Fruit fly (Drosophila melanogaster) whole organism, wandering third instar larva: ENCODE measurements around the gene CG13252.
A peak's percentile ranks its signal among the peaks of the same experiment; 100 is the strongest.

ENCODE experiments used
- Abd-B ChIP-seq: fragments of >200 bp; optimal IDR thresholded peaks from 2 replicates; lab custom pipeline; 2017; ENCODE audit warnings: missing biosample characterization, missing genetic modification characterization
- CrebA ChIP-seq: fragments of 200-800 bp; sonication (Bioruptor generic); optimal IDR thresholded peaks from 2 replicates; lab custom pipeline; 2016; ENCODE audit warnings: missing biosample characterization, mild to moderate bottlenecking, missing genetic modification characterization, borderline replicate concordance
- Dfd ChIP-seq: fragments of >200 bp; optimal IDR thresholded peaks from 2 replicates; lab custom pipeline; 2017; ENCODE audit warnings: missing biosample characterization, missing genetic modification characterization
- Dif ChIP-seq: fragments of 200-275, 200-300 bp; sonication (Bioruptor generic); optimal IDR thresholded peaks from 2 replicates; lab custom pipeline; 2018; ENCODE audit warnings: missing biosample characterization, missing genetic modification characterization; ENCODE audit not compliant: partially characterized antibody
- GATAd ChIP-seq: sonication (Bioruptor generic); optimal IDR thresholded peaks from 2 replicates; lab custom pipeline; 2016; ENCODE audit warnings: missing biosample characterization, missing genetic modification characterization
- HLH106 ChIP-seq: fragments of 200-800 bp; optimal IDR thresholded peaks from 3 replicates; lab custom pipeline; 2019; ENCODE audit warnings: missing biosample characterization, mild to moderate bottlenecking, missing genetic modification characterization, moderate library complexity
- Hnf4 ChIP-seq: fragments of 200-800 bp; sonication (Bioruptor generic); optimal IDR thresholded peaks from 2 replicates; lab custom pipeline; 2016; ENCODE audit warnings: missing biosample characterization, mild to moderate bottlenecking, missing genetic modification characterization
- Hr78 ChIP-seq: fragments of >200 bp; optimal IDR thresholded peaks from 2 replicates; lab custom pipeline; 2017; ENCODE audit warnings: missing biosample characterization, missing genetic modification characterization
- Hr83 ChIP-seq: fragments of 200-300 bp; sonication (Bioruptor generic); optimal IDR thresholded peaks from 2 replicates; lab custom pipeline; 2016; ENCODE audit warnings: missing biosample characterization, mild to moderate bottlenecking, missing genetic modification characterization, moderate library complexity; ENCODE audit not compliant: poor library complexity, severe bottlenecking
- Mio ChIP-seq: sonication (Bioruptor generic); optimal IDR thresholded peaks from 2 replicates; lab custom pipeline; 2016; ENCODE audit warnings: missing biosample characterization, missing genetic modification characterization
- Myc ChIP-seq: fragments of >200 bp; optimal IDR thresholded peaks from 2 replicates; lab custom pipeline; 2017
- N ChIP-seq: fragments of >200 bp; optimal IDR thresholded peaks from 2 replicates; lab custom pipeline; 2018; ENCODE audit warnings: missing biosample characterization, missing external identifiers, missing genetic modification characterization
- Rel ChIP-seq, 2 experiments: fragments of 200-800 bp; sonication (Bioruptor generic) in 1 of 2; optimal IDR thresholded peaks; 2 replicates in 1 of 2; 3 replicates in 1 of 2; lab custom pipeline; 2016 to 2019; ENCODE audit warnings: mild to moderate bottlenecking in 2 of 2, missing biosample characterization in 2 of 2, missing genetic modification characterization in 2 of 2, moderate library complexity in 1 of 2
- Sp1 ChIP-seq: fragments of 200-800 bp; sonication (Bioruptor generic); optimal IDR thresholded peaks from 3 replicates; lab custom pipeline; 2019; ENCODE audit warnings: missing biosample characterization, mild to moderate bottlenecking, missing genetic modification characterization, moderate library complexity
- Vsx2 ChIP-seq: fragments of 200-300, 225-300 bp; sonication (Bioruptor generic); optimal IDR thresholded peaks from 2 replicates; lab custom pipeline; 2018; ENCODE audit warnings: missing biosample characterization, missing genetic modification characterization; ENCODE audit not compliant: partially characterized antibody
- br ChIP-seq: fragments of 200-800 bp; sonication (Bioruptor generic); optimal IDR thresholded peaks from 2 replicates; lab custom pipeline; 2016; ENCODE audit warnings: missing biosample characterization, missing genetic modification characterization
- brk ChIP-seq: fragments of 200-800 bp; sonication (Bioruptor generic); optimal IDR thresholded peaks from 2 replicates; lab custom pipeline; 2016; ENCODE audit warnings: missing biosample characterization, mild to moderate bottlenecking, missing genetic modification characterization
- dl ChIP-seq, 2 experiments: fragments of 175-275, 200-275 bp in 1 of 2; fragments of 200-275 bp in 1 of 2; sonication (Bioruptor generic); optimal IDR thresholded peaks; lab custom pipeline; 2018; ENCODE audit warnings: mild to moderate bottlenecking in 2 of 2, missing biosample characterization in 2 of 2, missing genetic modification characterization in 2 of 2, moderate library complexity in 2 of 2; ENCODE audit not compliant: partially characterized antibody in 2 of 2, insufficient read depth in 1 of 2
- dmrt93B ChIP-seq: fragments of 200-800 bp; sonication (Bioruptor generic); optimal IDR thresholded peaks from 2 replicates; lab custom pipeline; 2018; ENCODE audit warnings: missing biosample characterization, mild to moderate bottlenecking, missing genetic modification characterization
- dsf ChIP-seq: sonication (Bioruptor generic); optimal IDR thresholded peaks from 2 replicates; lab custom pipeline; 2016; ENCODE audit warnings: missing biosample characterization, missing genetic modification characterization, borderline replicate concordance
- ey ChIP-seq: fragments of 200-800 bp; sonication (Bioruptor generic); optimal IDR thresholded peaks from 2 replicates; lab custom pipeline; 2016; ENCODE audit warnings: missing biosample characterization, missing genetic modification characterization
- foxo ChIP-seq, 2 experiments: fragments of 200-800 bp; sonication (Bioruptor generic); optimal IDR thresholded peaks; 2 replicates in 1 of 2; 3 replicates in 1 of 2; lab custom pipeline; 2016 to 2017; ENCODE audit warnings: missing biosample characterization in 2 of 2, missing genetic modification characterization in 2 of 2
- fru ChIP-seq: fragments of 200-800 bp; sonication (Bioruptor generic); optimal IDR thresholded peaks from 3 replicates; lab custom pipeline; 2016; ENCODE audit warnings: missing biosample characterization, mild to moderate bottlenecking, missing genetic modification characterization
- h ChIP-seq: fragments of 200-800 bp; sonication (Bioruptor generic); optimal IDR thresholded peaks from 3 replicates; lab custom pipeline; 2016; ENCODE audit warnings: missing biosample characterization, mild to moderate bottlenecking, missing genetic modification characterization
- pan ChIP-seq: fragments of >200 bp; optimal IDR thresholded peaks from 2 replicates; lab custom pipeline; 2017
- psq ChIP-seq: fragments of 200-800 bp; sonication (Bioruptor generic); optimal IDR thresholded peaks from 3 replicates; lab custom pipeline; 2017; ENCODE audit warnings: missing biosample characterization, mild to moderate bottlenecking, missing genetic modification characterization, moderate library complexity
- rgr ChIP-seq: fragments of 200-800 bp; sonication (Bioruptor generic); optimal IDR thresholded peaks from 3 replicates; lab custom pipeline; 2016; ENCODE audit warnings: missing biosample characterization, mild to moderate bottlenecking, missing genetic modification characterization
- sage ChIP-seq: fragments of 200-800 bp; sonication (Bioruptor generic); optimal IDR thresholded peaks from 2 replicates; lab custom pipeline; 2016; ENCODE audit warnings: missing biosample characterization, mild to moderate bottlenecking, missing genetic modification characterization
- sv ChIP-seq: fragments of 200-800 bp; sonication (Bioruptor generic); optimal IDR thresholded peaks from 3 replicates; lab custom pipeline; 2016; ENCODE audit warnings: missing biosample characterization, missing genetic modification characterization
- tai ChIP-seq: sonication (Bioruptor generic); optimal IDR thresholded peaks from 2 replicates; lab custom pipeline; 2016; ENCODE audit warnings: missing biosample characterization, missing genetic modification characterization

The CG13252 gene

DNA sequence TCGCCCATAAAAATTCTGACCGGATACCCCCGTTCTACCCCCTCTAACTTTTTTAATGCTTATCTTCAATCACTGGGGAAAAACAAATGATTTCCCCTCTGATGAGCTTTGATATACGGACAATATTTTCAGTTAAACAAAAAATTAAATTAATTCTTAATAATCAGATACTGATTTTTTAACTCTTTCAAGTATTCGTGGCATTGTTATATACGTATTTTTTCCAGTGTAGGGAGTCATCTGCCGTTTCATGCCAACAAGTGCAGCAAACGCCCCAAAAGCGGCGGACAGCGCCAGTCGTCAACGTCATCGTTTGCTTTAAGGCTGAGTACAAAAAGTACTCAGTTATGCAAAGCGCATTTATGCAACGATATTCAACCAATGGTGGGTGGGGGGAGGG, 29.7 kb upstream of the CG13252 start:
- no peak for TF ChIP-seq Abd-B (GFP tag; lab: Kevin White, UChicago)
- no peak for TF ChIP-seq Sp1 (GFP tag; lab: Kevin White, UChicago)
- TF ChIP-seq dl (GFP tag; optimal IDR thresholded peaks at IDR 0.05; lab: Kevin White, UChicago; ENCODE audit: insufficient read depth in 1 of 2, partially characterized antibody in 2 of 2): no peak
- no peak for TF ChIP-seq Mio (GFP tag; lab: Kevin White, UChicago)
- no peak for TF ChIP-seq HLH106 (tag; lab: Kevin White, UChicago)
- TF ChIP-seq Hr78 (GFP tag; lab: Kevin White, UChicago): no peak
- TF ChIP-seq GATAd (GFP tag; lab: Kevin White, UChicago): no peak
- no peak for TF ChIP-seq psq (GFP tag; lab: Kevin White, UChicago)
- TF ChIP-seq Hnf4: no peak
- TF ChIP-seq dmrt93B (GFP tag; lab: Kevin White, UChicago): no peak
- no peak for TF ChIP-seq brk (GFP tag; lab: Kevin White, UChicago)
- TF ChIP-seq Dfd (GFP tag; lab: Kevin White, UChicago): no peak

DNA sequence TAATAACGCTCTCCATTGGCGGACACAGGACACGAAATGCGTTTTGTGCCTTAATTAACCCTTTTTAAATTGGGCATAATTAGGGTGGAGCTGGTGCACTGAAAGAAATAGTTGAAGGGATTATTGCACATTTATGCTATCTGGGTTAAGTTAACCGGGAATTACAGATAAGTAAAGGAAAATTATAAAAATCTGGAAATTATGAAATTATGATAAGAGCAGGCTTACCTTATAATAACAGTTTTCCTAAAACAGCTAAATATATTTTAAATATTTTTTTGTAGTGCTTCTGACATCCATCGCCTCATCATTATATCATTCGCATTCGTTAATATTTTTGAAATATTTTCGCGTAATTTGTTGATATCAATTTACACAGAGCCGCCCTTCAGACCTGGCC, 23.2 kb upstream of the CG13252 start:
- TF ChIP-seq Dfd (GFP tag; lab: Kevin White, UChicago) (no peak), foxo (GFP tag; optimal IDR thresholded peaks at IDR 0.05; lab: Kevin White, UChicago) (peak in 1 of 2 experiments; percentile 11), CrebA (GFP tag; lab: Kevin White, UChicago) (no peak)

DNA sequence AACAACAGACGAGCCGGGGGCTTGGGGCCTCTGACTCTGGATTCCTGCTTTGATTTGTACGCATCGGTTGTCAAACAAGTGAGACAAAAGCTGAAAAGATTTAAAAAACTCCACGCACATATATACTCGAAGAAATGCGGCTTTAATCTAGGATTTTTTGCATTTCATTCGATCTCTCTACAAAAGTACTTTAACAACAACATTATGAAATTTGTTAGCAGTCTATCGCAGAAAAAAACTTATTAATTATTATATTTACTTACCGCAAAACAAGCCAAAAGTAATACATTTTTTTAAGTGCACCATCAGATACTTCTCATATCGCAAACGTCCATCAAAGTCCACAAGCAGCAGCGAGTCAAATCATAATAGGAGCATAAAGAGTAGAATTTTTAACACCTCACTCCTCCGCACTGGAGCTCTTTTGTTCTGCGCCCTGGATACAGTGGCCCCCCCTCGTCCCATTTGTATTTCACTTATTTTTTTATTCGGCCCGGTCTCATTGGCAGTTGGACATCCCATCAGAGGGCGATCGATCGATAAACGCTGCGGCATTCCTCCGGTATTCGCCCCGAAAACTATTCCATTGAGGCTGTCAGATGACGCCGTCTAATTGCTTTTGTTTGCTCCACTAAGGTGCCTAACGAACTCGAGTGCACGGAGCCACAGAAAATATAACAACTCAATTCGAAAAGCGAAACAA, 19.8 kb upstream of the CG13252 start:
- TF ChIP-seq Hnf4 (no peak), CrebA (GFP tag; lab: Kevin White, UChicago) (no peak), dsf (no peak), Mio (GFP tag; lab: Kevin White, UChicago) (no peak), pan (no peak), psq (GFP tag; lab: Kevin White, UChicago) (no peak), foxo (GFP tag; optimal IDR thresholded peaks at IDR 0.05; lab: Kevin White, UChicago) (no peak), brk (GFP tag; lab: Kevin White, UChicago) (no peak), Sp1 (GFP tag; lab: Kevin White, UChicago) (no peak), tai (no peak), dl (GFP tag; optimal IDR thresholded peaks at IDR 0.05; lab: Kevin White, UChicago; ENCODE audit: insufficient read depth in 1 of 2, partially characterized antibody in 2 of 2) (no peak), ey (GFP tag; lab: Kevin White, UChicago) (no peak), Dif (GFP tag; lab: Kevin White, UChicago) (no peak), Rel (GFP tag; optimal IDR thresholded peaks at IDR 0.05; lab: Kevin White, UChicago) (no peak), Rel (tag; optimal IDR thresholded peaks at IDR 0.05; lab: Kevin White, UChicago) (no peak), fru (GFP tag; lab: Kevin White, UChicago) (no peak)
- TF ChIP-seq, all 38 proteins: peak for 0

DNA sequence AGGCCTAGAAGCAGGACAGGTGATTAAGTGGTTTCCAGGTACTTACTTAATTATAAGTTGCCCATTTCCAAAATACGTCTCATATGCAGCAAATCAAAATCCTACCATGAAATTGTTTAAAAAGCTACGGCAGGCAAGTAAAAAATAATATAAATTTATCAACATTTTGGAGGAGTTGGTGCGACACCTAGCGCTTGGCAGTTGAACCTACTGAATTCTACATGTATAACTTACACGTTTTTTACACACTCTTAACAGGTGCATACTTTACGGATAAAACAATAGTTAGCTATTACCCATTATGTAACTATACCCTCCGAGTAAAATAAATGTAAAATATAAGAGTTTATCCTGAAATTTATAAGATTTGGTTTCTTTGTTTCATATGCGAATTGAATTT, 19.0 kb upstream of the CG13252 start:
- peak; percentile 25 for TF ChIP-seq h (GFP tag; lab: Kevin White, UChicago)
- TF ChIP-seq rgr (GFP tag; lab: Kevin White, UChicago): no peak
- peak; percentile 72 for TF ChIP-seq Myc
- peak; percentile 59 for TF ChIP-seq sv (GFP tag; lab: Kevin White, UChicago)
- peak; percentile 13 for TF ChIP-seq Vsx2 (GFP tag; lab: Kevin White, UChicago)

DNA sequence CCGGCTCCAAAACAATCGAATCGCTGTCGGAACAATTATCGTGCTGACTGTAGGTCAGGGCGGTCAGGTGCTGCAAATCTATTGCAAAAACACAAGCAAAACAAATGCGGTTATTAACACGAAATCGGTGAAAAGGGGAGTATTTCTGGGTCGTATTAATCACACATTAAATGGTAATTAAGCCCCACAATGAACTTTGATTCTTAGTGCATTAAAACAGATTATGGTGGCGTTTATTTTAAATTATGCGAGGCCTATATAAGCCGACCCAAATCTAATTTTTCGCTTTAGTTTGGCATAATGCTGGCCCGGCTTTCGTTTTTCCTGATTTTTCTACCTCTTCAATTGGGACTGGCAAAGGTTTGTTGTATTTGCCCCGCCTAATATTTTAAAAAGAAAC, 16.6 kb upstream of the CG13252 start, which contains the start of gene CG34260:
Gene CG34260 (plus strand): TSS at position 301 of the 400 bp plus-strand sequence.
- TF ChIP-seq dl (GFP tag; optimal IDR thresholded peaks at IDR 0.05; lab: Kevin White, UChicago; ENCODE audit: insufficient read depth in 1 of 2, partially characterized antibody in 2 of 2): no peak
- TF ChIP-seq, all 38 proteins: peak for 0

DNA sequence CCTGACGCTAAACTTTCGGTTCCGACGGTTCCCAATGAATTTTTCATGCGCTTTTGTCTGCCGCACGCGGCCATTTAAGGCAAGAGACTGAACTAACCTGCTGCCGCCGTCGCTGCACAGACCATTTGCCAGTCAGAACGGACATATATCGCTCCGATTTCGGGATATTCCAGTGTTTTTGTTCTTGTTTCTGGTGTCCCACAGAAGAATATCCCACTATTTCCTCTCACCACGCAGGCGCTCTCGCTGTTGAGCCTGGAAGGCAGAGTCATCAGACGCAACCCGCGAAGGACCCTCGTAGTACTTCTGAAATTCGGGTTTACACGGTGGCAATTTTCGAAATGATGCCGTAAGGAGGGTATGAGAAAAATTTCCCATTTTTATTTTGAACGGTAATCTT, 11.3 kb upstream of the CG13252 start, which contains the start of gene cmpy:
Gene cmpy (minus strand): TSS at position 101 of the 400 bp plus-strand sequence.
- TF ChIP-seq ey (GFP tag; lab: Kevin White, UChicago) (no peak), Hr83 (GFP tag; lab: Kevin White, UChicago) (no peak), sage (no peak), Dfd (GFP tag; lab: Kevin White, UChicago) (no peak), Dif (GFP tag; lab: Kevin White, UChicago) (no peak), N (GFP tag; lab: Kevin White, UChicago) (no peak), br (GFP tag; lab: Kevin White, UChicago) (no peak)
